Worm (Caenorhabditis elegans) whole organism, midembryonic: Measurements from ENCODE around the gene bath-47.
"Not testable (repeated sequence)": the region's sequence is repeated elsewhere in the genome, so short reads cannot be mapped to it uniquely, and the experiment has no call there.

Experiments
- T22C8.4 ChIP-seq: fragments of 200-800 bp; sonication (Bioruptor generic); IDR thresholded peaks from 2 replicates; pipeline ENCODE4 v1.3.6; 2022; ENCODE audit warnings: missing genetic modification characterization, missing compliant biosample characterization
- cog-1 ChIP-seq: sonication (generic microtip); optimal IDR thresholded peaks from 2 replicates; lab custom pipeline; 2016; ENCODE audit warnings: missing genetic modification characterization, missing compliant biosample characterization
- flt-1 ChIP-seq: fragments of 200-800 bp; sonication (Bioruptor generic); IDR thresholded peaks from 2 replicates; pipeline ENCODE4 v1.3.6; 2022; ENCODE audit warnings: missing genetic modification characterization, missing compliant biosample characterization
- klf-2 ChIP-seq: fragments of 200-800 bp; sonication (Bioruptor generic); conservative IDR thresholded peaks from 2 replicates; pipeline ENCODE4 v1.3.6; 2022; ENCODE audit warnings: missing genetic modification reagents, missing genetic modification characterization, missing compliant biosample characterization
- med-1 ChIP-seq: sonication (generic microtip); optimal IDR thresholded peaks from 2 replicates; lab custom pipeline; 2017; ENCODE audit warnings: missing genetic modification characterization, mild to moderate bottlenecking, missing compliant biosample characterization, antibody characterized with exemption, missing genetic modification reagents; ENCODE audit not compliant: insufficient read depth
- ref-1 ChIP-seq: fragments of 200-800 bp; sonication (Bioruptor generic); conservative IDR thresholded peaks from 2 replicates; pipeline ENCODE4 v1.3.6; 2022; ENCODE audit warnings: missing genetic modification reagents, missing genetic modification characterization, missing compliant biosample characterization
- tab-1 ChIP-seq: fragments of 200-800 bp; sonication (Bioruptor generic); IDR thresholded peaks from 2 replicates; pipeline ENCODE4 v1.3.6; 2022; ENCODE audit warnings: missing genetic modification characterization, missing compliant biosample characterization
- ztf-23 ChIP-seq: fragments of 200-800 bp; sonication (Bioruptor generic); IDR thresholded peaks from 2 replicates; pipeline ENCODE4 v1.3.6; 2022; ENCODE audit warnings: missing genetic modification reagents, missing genetic modification characterization, missing compliant biosample characterization
- ztf-29 ChIP-seq: fragments of 200-800 bp; sonication (Bioruptor generic); IDR thresholded peaks from 2 replicates; pipeline ENCODE4 v1.3.6; 2022; ENCODE audit warnings: missing genetic modification reagents, missing genetic modification characterization, missing compliant biosample characterization

Gene bath-47

ce11 chrII:1625666-1626065 lies 24.1 kb downstream of the bath-47 start, which contains the start of gene C08E3.14:
C08E3.14 (plus strand) TSS chrII:1625966.
- TF ChIP-seq cog-1 = no peak
- TF ChIP-seq ztf-29 (GFP tag; lab: Robert Waterston, UW) = no peak
- TF ChIP-seq med-1 = no peak
- no peak for TF ChIP-seq flt-1
- no peak for TF ChIP-seq ztf-23 (GFP tag; lab: Robert Waterston, UW)
- no peak for TF ChIP-seq klf-2 (GFP tag; lab: Robert Waterston, UW)
- no peak for TF ChIP-seq ref-1 (GFP tag; lab: Robert Waterston, UW)
- TF ChIP-seq tab-1 (GFP tag; lab: Robert Waterston, UW) = no peak
- no peak for TF ChIP-seq T22C8.4

ce11 chrII:1627783-1628182 lies 26.2 kb downstream of the bath-47 start, which contains the start of gene C08E3.15:
C08E3.15 (minus strand) TSS chrII:1627883.
- TF ChIP-seq ztf-23 (GFP tag; lab: Robert Waterston, UW); tab-1 (GFP tag; lab: Robert Waterston, UW); cog-1: not testable (repeated sequence)

- not testable (repeated sequence) for TF ChIP-seq med-1; ztf-23 (GFP tag; lab: Robert Waterston, UW); flt-1
These were observed 30.6 kb downstream of the bath-47 start, which contains the start of gene C08E3.13 for ce11 chrII:1632216-1632615. C08E3.13 (minus strand) TSS chrII:1632316.

ce11 chrII:1633490-1633889 lies 31.9 kb downstream of the bath-47 start, which contains the start of gene C08E3.1:
C08E3.1 (plus strand) TSS chrII:1633790.
- TF ChIP-seq flt-1; ztf-23 (GFP tag; lab: Robert Waterston, UW); ref-1 (GFP tag; lab: Robert Waterston, UW): not testable (repeated sequence)

- TF ChIP-seq cog-1 = no peak
- TF ChIP-seq tab-1 (GFP tag; lab: Robert Waterston, UW) = no peak
- no peak for TF ChIP-seq med-1
- no peak for TF ChIP-seq ztf-29 (GFP tag; lab: Robert Waterston, UW)
- no peak for TF ChIP-seq klf-2 (GFP tag; lab: Robert Waterston, UW)
- TF ChIP-seq flt-1 = no peak
- no peak for TF ChIP-seq ztf-23 (GFP tag; lab: Robert Waterston, UW)
- no peak for TF ChIP-seq ref-1 (GFP tag; lab: Robert Waterston, UW)
- TF ChIP-seq T22C8.4 = no peak
These were observed 34.4 kb downstream of the bath-47 start for ce11 chrII:1635969-1636368.

ce11 chrII:1636392-1636791 lies 34.8 kb downstream of the bath-47 start, which contains the start of gene srg-20:
srg-20 (plus strand) TSS chrII:1636692.
- not testable (repeated sequence) for TF ChIP-seq tab-1 (GFP tag; lab: Robert Waterston, UW); ztf-23 (GFP tag; lab: Robert Waterston, UW); med-1

ce11 chrII:1640496-1640895 lies 38.9 kb downstream of the bath-47 start, which contains the start of gene srh-72:
srh-72 (minus strand) TSS chrII:1640596.
- TF ChIP-seq tab-1 (GFP tag; lab: Robert Waterston, UW) (no peak), T22C8.4 (no peak), med-1 (no peak), cog-1 (no peak), ref-1 (GFP tag; lab: Robert Waterston, UW) (no peak), ztf-23 (GFP tag; lab: Robert Waterston, UW) (no peak), flt-1 (no peak), klf-2 (GFP tag; lab: Robert Waterston, UW) (no peak), ztf-29 (GFP tag; lab: Robert Waterston, UW) (no peak)

- no peak for TF ChIP-seq ztf-29 (GFP tag; lab: Robert Waterston, UW)
- TF ChIP-seq ref-1 (GFP tag; lab: Robert Waterston, UW) = no peak
- TF ChIP-seq klf-2 (GFP tag; lab: Robert Waterston, UW) = no peak
- TF ChIP-seq tab-1 (GFP tag; lab: Robert Waterston, UW) = no peak
- TF ChIP-seq med-1 = no peak
- TF ChIP-seq ztf-23 (GFP tag; lab: Robert Waterston, UW) = no peak
- no peak for TF ChIP-seq T22C8.4
- TF ChIP-seq flt-1 = no peak
- TF ChIP-seq cog-1 = no peak
These were observed 43.3 kb downstream of the bath-47 start, which contains the start of gene ZC204.6 for ce11 chrII:1644777-1645348. ZC204.6 (minus strand) TSS chrII:1644827.

- TF ChIP-seq ref-1 (GFP tag; lab: Robert Waterston, UW) (no peak), flt-1 (no peak), cog-1 (no peak), klf-2 (GFP tag; lab: Robert Waterston, UW) (no peak), T22C8.4 (no peak)
These were observed 44.6 kb downstream of the bath-47 start, which contains the start of gene ZC204.17 for ce11 chrII:1646199-1646598. ZC204.17 (minus strand) TSS chrII:1646299.

ce11 chrII:1648768-1649167 lies 47.2 kb downstream of the bath-47 start, which contains the start of gene fbxb-21:
fbxb-21 (minus strand) TSS chrII:1648868.
- TF ChIP-seq flt-1 (no peak), ztf-23 (GFP tag; lab: Robert Waterston, UW) (no peak), tab-1 (GFP tag; lab: Robert Waterston, UW) (no peak), ztf-29 (GFP tag; lab: Robert Waterston, UW) (no peak), ref-1 (GFP tag; lab: Robert Waterston, UW) (no peak), klf-2 (GFP tag; lab: Robert Waterston, UW) (no peak), T22C8.4 (no peak), med-1 (no peak), cog-1 (no peak)

- no peak for TF ChIP-seq ztf-29 (GFP tag; lab: Robert Waterston, UW)
- TF ChIP-seq med-1 = no peak
- no peak for TF ChIP-seq flt-1
- TF ChIP-seq ztf-23 (GFP tag; lab: Robert Waterston, UW) = no peak
- TF ChIP-seq T22C8.4 = no peak
- no peak for TF ChIP-seq cog-1
- TF ChIP-seq klf-2 (GFP tag; lab: Robert Waterston, UW) = no peak
- no peak for TF ChIP-seq tab-1 (GFP tag; lab: Robert Waterston, UW)
- no peak for TF ChIP-seq ref-1 (GFP tag; lab: Robert Waterston, UW)
These were observed 48.9 kb downstream of the bath-47 start, which contains the start of gene fbxb-20 for ce11 chrII:1650502-1650901. fbxb-20 (minus strand) TSS chrII:1650602.
